Fruit fly (Drosophila melanogaster) whole organism, embryonic: ENCODE results near the gene AlkB.

Source experiments
- ATbp ChIP-seq: fragments of 200-800 bp; sonication (Bioruptor generic); optimal IDR thresholded peaks from 2 replicates; lab custom pipeline; 2017; ENCODE audit warnings: missing biosample characterization, mild to moderate bottlenecking, missing genetic modification characterization, missing genetic modification reagents
- Blimp-1 ChIP-seq: fragments of 200-800 bp; sonication (Bioruptor generic); optimal IDR thresholded peaks from 3 replicates; lab custom pipeline; 2018; ENCODE audit warnings: missing biosample characterization, missing genetic modification characterization, mild to moderate bottlenecking, moderate library complexity, missing genetic modification reagents
- CG11723 ChIP-seq: fragments of 200-800 bp; sonication (Bioruptor generic); optimal IDR thresholded peaks from 2 replicates; lab custom pipeline; 2017; ENCODE audit warnings: missing biosample characterization, mild to moderate bottlenecking, missing genetic modification characterization
- CG12155 ChIP-seq: fragments of 200-800 bp; sonication (Bioruptor generic); optimal IDR thresholded peaks from 3 replicates; lab custom pipeline; 2016; ENCODE audit warnings: missing biosample characterization, missing genetic modification characterization
- CG12769 ChIP-seq: fragments of 200-800 bp; sonication (Bioruptor generic); optimal IDR thresholded peaks from 2 replicates; lab custom pipeline; 2019; ENCODE audit warnings: missing biosample characterization, mild to moderate bottlenecking, missing genetic modification characterization, moderate library complexity
- CG15601 ChIP-seq: fragments of 200-800 bp; sonication (Bioruptor generic); optimal IDR thresholded peaks from 3 replicates; lab custom pipeline; 2019; ENCODE audit warnings: missing biosample characterization, mild to moderate bottlenecking, missing genetic modification characterization, moderate library complexity
- CG1602 ChIP-seq: fragments of 200-800 bp; sonication (Bioruptor generic); optimal IDR thresholded peaks from 3 replicates; lab custom pipeline; 2016; ENCODE audit warnings: missing biosample characterization, missing genetic modification characterization
- CG2116 ChIP-seq: fragments of 200-800 bp; sonication (Bioruptor generic); optimal IDR thresholded peaks from 3 replicates; lab custom pipeline; 2018; ENCODE audit warnings: missing biosample characterization, mild to moderate bottlenecking, missing genetic modification characterization
- CG2199 ChIP-seq: fragments of 200-800 bp; sonication (Bioruptor generic); IDR thresholded peaks from 3 replicates; pipeline ENCODE4 v1.3.6; 2022; ENCODE audit warnings: missing biosample characterization, missing genetic modification characterization
- CG34422 ChIP-seq: fragments of 200-800 bp; sonication (Bioruptor generic); IDR thresholded peaks from 3 replicates; pipeline ENCODE4 v1.3.6; 2022; ENCODE audit warnings: missing biosample characterization, missing genetic modification characterization
- CG7357 ChIP-seq: fragments of 200-800 bp; sonication (Bioruptor generic); IDR thresholded peaks from 3 replicates; pipeline ENCODE4 v1.3.6; 2022; ENCODE audit warnings: missing biosample characterization, missing genetic modification characterization
- CG8290 ChIP-seq, 3 experiments: fragments of 200-800 bp; sonication (Bioruptor generic); optimal IDR thresholded peaks; 2 replicates each; lab custom pipeline; 2016 to 2019; ENCODE audit warnings: missing biosample characterization in 3 of 3, missing genetic modification characterization in 3 of 3, mild to moderate bottlenecking in 2 of 3, moderate library complexity in 1 of 3
- CG9609 ChIP-seq: fragments of 200-800 bp; sonication (Bioruptor generic); optimal IDR thresholded peaks from 3 replicates; lab custom pipeline; 2016; ENCODE audit warnings: missing biosample characterization, missing genetic modification characterization
- CrebB ChIP-seq: fragments of 200-800 bp; sonication (Bioruptor generic); optimal IDR thresholded peaks from 3 replicates; lab custom pipeline; 2018; ENCODE audit warnings: missing biosample characterization, mild to moderate bottlenecking, missing genetic modification characterization
- Deaf1 ChIP-seq: fragments of 200-800 bp; optimal IDR thresholded peaks from 3 replicates; lab custom pipeline; 2019; ENCODE audit warnings: missing biosample characterization, mild to moderate bottlenecking, missing genetic modification characterization, moderate library complexity
- Ets65A ChIP-seq: fragments of 200-800 bp; sonication (Bioruptor generic); peaks from one replicate; lab custom pipeline; 2016; ENCODE audit warnings: missing biosample characterization, missing genetic modification characterization
- HLH3B ChIP-seq: fragments of 200-800 bp; sonication (Bioruptor generic); IDR thresholded peaks from 2 replicates; pipeline ENCODE4 v1.3.6; 2022; ENCODE audit warnings: missing biosample characterization, missing genetic modification characterization
- HmgD ChIP-seq: fragments of 200-800 bp; sonication (Bioruptor generic); optimal IDR thresholded peaks from 3 replicates; lab custom pipeline; 2016; ENCODE audit warnings: missing biosample characterization, missing genetic modification characterization
- Max ChIP-seq: fragments of 200-800 bp; sonication (Bioruptor generic); optimal IDR thresholded peaks from 2 replicates; lab custom pipeline; 2016; ENCODE audit warnings: missing biosample characterization, mild to moderate bottlenecking, missing genetic modification characterization
- Mrtf ChIP-seq: fragments of 200-800 bp; sonication (Bioruptor generic); IDR thresholded peaks from 3 replicates; pipeline ENCODE4 v1.3.6; 2022; ENCODE audit warnings: missing biosample characterization, missing genetic modification characterization
- Nf-YA ChIP-seq: fragments of 200-800 bp; sonication (Bioruptor generic); IDR thresholded peaks from 2 replicates; pipeline ENCODE4 v1.3.6; 2022; ENCODE audit warnings: missing biosample characterization, missing genetic modification characterization
- Stat92E ChIP-seq, 3 experiments: fragments of >200 bp in 2 of 3; fragments of 200-800 bp in 1 of 3; sonication (Bioruptor generic) in 1 of 3; optimal IDR thresholded peaks; 2 replicates each; lab custom pipeline; 2017 to 2019; ENCODE audit warnings: missing biosample characterization in 3 of 3, missing genetic modification characterization in 3 of 3, mild to moderate bottlenecking in 1 of 3, moderate library complexity in 1 of 3
- Tbp ChIP-seq: fragments of >200 bp; optimal IDR thresholded peaks from 2 replicates; lab custom pipeline; 2018; ENCODE audit warnings: missing biosample characterization, missing genetic modification characterization
- YL-1 ChIP-seq: fragments of 200-800 bp; sonication (Bioruptor generic); optimal IDR thresholded peaks from 3 replicates; lab custom pipeline; 2017; ENCODE audit warnings: missing biosample characterization, mild to moderate bottlenecking, missing genetic modification characterization
- abd-A ChIP-seq: fragments of 200-800 bp; sonication (Bioruptor generic); optimal IDR thresholded peaks from 3 replicates; lab custom pipeline; 2019; ENCODE audit warnings: missing biosample characterization, mild to moderate bottlenecking, missing genetic modification characterization, moderate library complexity
- ap ChIP-seq: fragments of 200-800 bp; sonication (Bioruptor generic); IDR thresholded peaks from 2 replicates; pipeline ENCODE4 v1.3.6; 2022; ENCODE audit warnings: missing biosample characterization, missing genetic modification characterization
- cg ChIP-seq: fragments of 200-800 bp; sonication (Bioruptor generic); optimal IDR thresholded peaks from 3 replicates; lab custom pipeline; 2019; ENCODE audit warnings: missing biosample characterization, mild to moderate bottlenecking, missing genetic modification characterization, moderate library complexity
- chinmo ChIP-seq: fragments of 200-800 bp; sonication (Bioruptor generic); IDR thresholded peaks from 4 replicates; pipeline ENCODE4 v1.3.6; 2022; ENCODE audit warnings: missing biosample characterization, missing genetic modification characterization; ENCODE audit not compliant: partially characterized antibody
- ci ChIP-seq: fragments of 200-800 bp; sonication (Bioruptor generic); IDR thresholded peaks from 3 replicates; pipeline ENCODE4 v1.3.6; 2022; ENCODE audit warnings: missing biosample characterization, missing genetic modification characterization
- danr ChIP-seq: fragments of 200-800 bp; sonication (Bioruptor generic); IDR thresholded peaks from 2 replicates; pipeline ENCODE4 v1.3.6; 2022; ENCODE audit warnings: missing biosample characterization, missing genetic modification characterization
- exex ChIP-seq: fragments of 200-800 bp; sonication (Bioruptor generic); optimal IDR thresholded peaks from 4 replicates; lab custom pipeline; 2018; ENCODE audit warnings: missing biosample characterization, mild to moderate bottlenecking, missing genetic modification characterization, moderate library complexity
- fd3F ChIP-seq: fragments of 200-800 bp; sonication (Bioruptor generic); optimal IDR thresholded peaks from 2 replicates; lab custom pipeline; 2018; ENCODE audit warnings: missing biosample characterization, mild to moderate bottlenecking, missing genetic modification characterization, moderate library complexity
- gem ChIP-seq: fragments of 200-800 bp; sonication (Bioruptor generic); optimal IDR thresholded peaks from 2 replicates; lab custom pipeline; 2019; ENCODE audit warnings: missing biosample characterization, mild to moderate bottlenecking, missing genetic modification characterization, moderate library complexity
- insv ChIP-seq, 2 experiments: fragments of 200-800 bp; sonication (Bioruptor generic); optimal IDR thresholded peaks; 3 replicates each; lab custom pipeline; 2016 to 2018; ENCODE audit warnings: missing biosample characterization in 2 of 2, missing genetic modification characterization in 2 of 2
- lbe ChIP-seq: fragments of 200-800 bp; sonication (Bioruptor generic); optimal IDR thresholded peaks from 2 replicates; lab custom pipeline; 2016; ENCODE audit warnings: missing biosample characterization, mild to moderate bottlenecking, missing genetic modification characterization
- nom ChIP-seq: fragments of 200-800 bp; sonication (Bioruptor generic); optimal IDR thresholded peaks from 2 replicates; lab custom pipeline; 2017; ENCODE audit warnings: missing biosample characterization, missing genetic modification characterization, mild to moderate bottlenecking, moderate library complexity, missing genetic modification reagents
- otp ChIP-seq: fragments of 200-800 bp; sonication (Bioruptor generic); IDR thresholded peaks from 3 replicates; pipeline ENCODE4, ENCODE4 v1.3.6; 2022; ENCODE audit warnings: missing biosample characterization, missing genetic modification characterization
- pros ChIP-seq: fragments of 200-800 bp; sonication (Bioruptor generic); optimal IDR thresholded peaks from 3 replicates; lab custom pipeline; 2019; ENCODE audit warnings: missing biosample characterization, mild to moderate bottlenecking, missing genetic modification characterization, moderate library complexity
- pzg ChIP-seq: fragments of 200-800 bp; sonication (Bioruptor generic); optimal IDR thresholded peaks from 3 replicates; lab custom pipeline; 2018; ENCODE audit warnings: missing biosample characterization, mild to moderate bottlenecking, missing genetic modification characterization, moderate library complexity
- sd ChIP-seq: fragments of 200-800 bp; sonication (Bioruptor generic); optimal IDR thresholded peaks from 3 replicates; lab custom pipeline; 2018; ENCODE audit warnings: missing biosample characterization, mild to moderate bottlenecking, missing genetic modification characterization, moderate library complexity
- unpg ChIP-seq: fragments of 200-800 bp; sonication (Bioruptor generic); optimal IDR thresholded peaks from 3 replicates; lab custom pipeline; 2018; ENCODE audit warnings: missing biosample characterization, mild to moderate bottlenecking, missing genetic modification characterization, moderate library complexity
- z ChIP-seq: fragments of 200-800 bp; sonication (Bioruptor generic); IDR thresholded peaks from 3 replicates; pipeline ENCODE4 v1.3.6; 2022; ENCODE audit warnings: missing biosample characterization, missing genetic modification characterization

AlkB gene

DNA sequence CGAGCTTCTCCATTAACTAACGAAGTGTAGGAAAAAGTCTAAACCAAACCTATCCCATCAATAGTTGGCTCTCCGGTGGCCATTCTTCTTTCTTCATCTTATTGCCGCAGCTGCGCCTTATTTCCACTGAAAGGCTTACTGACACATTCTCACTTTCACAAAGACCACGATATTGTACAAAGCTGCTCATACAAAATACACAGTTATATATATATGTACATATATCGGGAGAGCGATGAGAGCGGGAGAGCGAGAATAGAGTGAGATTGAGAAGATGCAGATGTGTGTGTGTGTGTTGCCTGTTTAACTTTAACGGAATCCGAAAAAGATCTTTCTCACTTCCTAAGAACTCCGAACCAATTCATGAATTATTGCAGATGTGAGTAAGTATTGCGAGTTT is 46.1 kb downstream of the AlkB start (continued):
- TF ChIP-seq Ets65A (GFP tag; lab: Kevin White, UChicago) (peak; percentile 5), CG12769 (tag; lab: Kevin White, UChicago) (peak; percentile 50), CG11723 (GFP tag; lab: Kevin White, UChicago) (no peak), CG7357 (GFP tag; lab: Robert Waterston, UW) (0 out of 3 replicates have a peak, but pooled peaks have one; percentile 14), exex (tag; lab: Kevin White, UChicago) (no peak), fd3F (GFP tag; lab: Kevin White, UChicago) (no peak), ATbp (GFP tag; lab: Kevin White, UChicago) (no peak), Blimp-1 (peak; percentile 33), nom (GFP tag; lab: Kevin White, UChicago) (peak; percentile 20), CG34422 (GFP tag; lab: Robert Waterston, UW) (no peak), pzg (GFP tag; lab: Kevin White, UChicago) (no peak), unpg (GFP tag; lab: Kevin White, UChicago) (no peak), ap (GFP tag; lab: Robert Waterston, UW) (no peak), HLH3B (GFP tag; lab: Robert Waterston, UW) (no peak), insv (GFP tag; optimal IDR thresholded peaks at IDR 0.05; lab: Kevin White, UChicago) (peak in 1 of 2 experiments; percentile 5), CG2199 (peak; percentile 83; the same call in 2 of the 3 replicates), CG15601 (tag; lab: Kevin White, UChicago) (no peak), CrebB (no peak), CG8290 (GFP tag; optimal IDR thresholded peaks at IDR 0.05; lab: Kevin White, UChicago) (no peak), CG8290 (tag; optimal IDR thresholded peaks at IDR 0.05; lab: Kevin White, UChicago) (no peak), lbe (GFP tag; lab: Kevin White, UChicago) (peak; percentile 62), otp (no peak), Nf-YA (GFP tag; lab: Robert Waterston, UW) (no peak), HmgD (GFP tag; lab: Kevin White, UChicago) (no peak), chinmo (GFP tag; lab: Robert Waterston, UW) (peak; percentile 75; the same call in 1 of the 4 replicates), YL-1 (GFP tag; lab: Kevin White, UChicago) (no peak), sd (tag; lab: Kevin White, UChicago) (peak; percentile 66), z (0 out of 3 replicates have a peak, but pooled peaks have one; percentile 58), CG12155 (no peak), Mrtf (no peak), CG9609 (GFP tag; lab: Kevin White, UChicago) (no peak), Max (no peak), abd-A (peak; percentile 20), gem (tag; lab: Kevin White, UChicago) (no peak), CG2116 (GFP tag; lab: Kevin White, UChicago) (no peak), Deaf1 (tag; lab: Kevin White, UChicago) (peak; percentile 9), cg (GFP tag; lab: Kevin White, UChicago) (peak; percentile 93), CG1602 (GFP tag; lab: Kevin White, UChicago) (no peak), danr (no peak), pros (peak; percentile 61), Tbp (GFP tag; lab: Kevin White, UChicago) (no peak), ci (0 out of 3 replicates have a peak, but pooled peaks have one; percentile 16), Stat92E (GFP tag; optimal IDR thresholded peaks at IDR 0.05; lab: Kevin White, UChicago) (peak in 1 of 3 experiments; percentile 68)
